Fruit fly (Drosophila melanogaster): ENCODE measurements around the gene Ude.

The Ude gene

DNA sequence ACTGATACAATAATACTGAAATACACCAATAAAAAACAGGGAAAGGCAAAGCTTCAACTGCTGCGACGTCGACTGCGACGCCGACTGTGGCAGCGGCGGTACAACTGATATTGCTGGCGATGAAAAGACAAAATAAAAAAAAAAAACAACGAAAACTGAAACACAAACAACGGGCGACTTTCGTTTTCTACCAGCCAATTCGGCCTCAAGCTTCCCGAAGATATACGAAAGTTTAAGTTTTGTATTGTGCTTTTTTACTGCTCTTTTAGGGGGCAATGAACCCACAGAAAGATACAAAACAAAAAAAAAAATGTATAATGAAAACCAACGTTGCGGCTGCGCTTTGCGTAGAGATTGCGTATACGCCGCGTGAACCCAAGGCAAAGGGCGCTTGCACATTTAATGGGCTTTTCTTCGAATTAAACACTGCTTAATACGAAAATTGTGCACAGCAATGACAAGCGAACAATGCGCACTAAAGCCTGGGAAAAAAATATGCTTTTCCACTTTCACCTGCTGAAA lies 21.2 kb downstream of the Ude start:
- TF ChIP-seq Sin3A (optimal IDR thresholded peaks at IDR 0.05) = no peak

DNA sequence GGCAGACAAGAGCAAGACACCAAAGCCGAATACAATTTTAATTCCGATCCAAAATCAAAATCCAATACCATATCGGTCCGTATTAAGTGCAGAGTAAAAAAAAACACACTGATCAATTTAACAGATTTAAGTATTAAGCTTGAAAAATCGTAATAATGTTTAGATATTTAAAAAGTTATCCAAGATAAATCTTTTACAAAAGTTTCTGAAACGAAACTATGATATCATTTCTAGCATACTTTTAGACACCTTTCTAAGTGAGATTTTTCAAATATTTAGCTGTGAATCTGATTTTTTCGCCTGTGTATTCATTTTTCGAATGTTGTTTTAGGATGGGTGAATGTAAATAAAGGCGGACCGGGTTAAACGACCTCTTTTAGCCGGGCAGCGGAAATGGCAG lies 22.4 kb downstream of the Ude start:
- no peak for TF ChIP-seq psq (optimal IDR thresholded peaks at IDR 0.05)

- no peak for TF ChIP-seq ttk (optimal IDR thresholded peaks at IDR 0.05)
- no peak for TF ChIP-seq insv (optimal IDR thresholded peaks at IDR 0.05)
- TF ChIP-seq Myc (optimal IDR thresholded peaks at IDR 0.05) = no peak
- TF ChIP-seq psq (optimal IDR thresholded peaks at IDR 0.05) = no peak
- TF ChIP-seq h (optimal IDR thresholded peaks at IDR 0.05) = no peak
Measured at dm6 chr3R:24773422-24773821, 26.0 kb downstream of the Ude start.

dm6 chr3R:24773016-24773415 lies 26.5 kb downstream of the Ude start:
- TF ChIP-seq ttk (optimal IDR thresholded peaks at IDR 0.05) (no peak), h (optimal IDR thresholded peaks at IDR 0.05) (no peak), psq (optimal IDR thresholded peaks at IDR 0.05) (no peak), Sin3A (optimal IDR thresholded peaks at IDR 0.05) (no peak), insv (optimal IDR thresholded peaks at IDR 0.05) (no peak), Myc (optimal IDR thresholded peaks at IDR 0.05) (no peak)

- TF ChIP-seq h (optimal IDR thresholded peaks at IDR 0.05) (no peak), psq (optimal IDR thresholded peaks at IDR 0.05) (no peak), ttk (optimal IDR thresholded peaks at IDR 0.05) (no peak), Myc (optimal IDR thresholded peaks at IDR 0.05) (no peak), insv (optimal IDR thresholded peaks at IDR 0.05) (no peak), Sin3A (optimal IDR thresholded peaks at IDR 0.05) (no peak)
Measured at dm6 chr3R:24771273-24772231, 27.9 kb downstream of the Ude start, which contains the start of gene CG42331. TSS of gene CG42331 (plus strand) at chr3R:24772181.

DNA sequence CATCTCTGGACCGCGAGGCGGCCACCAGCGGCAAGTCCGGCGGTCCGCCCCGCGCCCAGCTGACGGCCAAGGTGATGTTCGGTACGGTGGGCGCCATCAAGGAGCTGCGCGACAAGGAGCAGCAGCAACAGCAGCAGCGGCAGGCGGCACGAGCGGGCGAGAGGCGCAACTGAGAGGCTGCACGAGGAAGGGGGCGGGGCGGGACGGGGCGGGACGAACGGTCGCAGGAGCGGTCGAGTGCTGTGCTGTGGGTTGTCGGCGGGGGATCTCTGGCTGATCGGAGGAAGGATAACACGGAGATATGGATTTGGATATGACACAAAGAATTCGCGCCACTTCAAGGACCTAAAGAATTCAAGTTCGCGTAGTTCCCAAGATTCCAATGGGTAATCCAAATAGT lies 29.9 kb downstream of the Ude start:
- TF ChIP-seq insv (optimal IDR thresholded peaks at IDR 0.05) (no peak), ttk (optimal IDR thresholded peaks at IDR 0.05) (peak; percentile 48)

dm6 chr3R:24768538-24769401 lies 30.7 kb downstream of the Ude start, which contains the start of gene CG13631:
TSS of gene CG13631 (plus strand) at chr3R:24769351.
- TF ChIP-seq psq (optimal IDR thresholded peaks at IDR 0.05) (no peak), Sin3A (optimal IDR thresholded peaks at IDR 0.05) (no peak), insv (optimal IDR thresholded peaks at IDR 0.05) (no peak), ttk (optimal IDR thresholded peaks at IDR 0.05) (no peak), Myc (optimal IDR thresholded peaks at IDR 0.05) (no peak), h (optimal IDR thresholded peaks at IDR 0.05) (no peak)

DNA sequence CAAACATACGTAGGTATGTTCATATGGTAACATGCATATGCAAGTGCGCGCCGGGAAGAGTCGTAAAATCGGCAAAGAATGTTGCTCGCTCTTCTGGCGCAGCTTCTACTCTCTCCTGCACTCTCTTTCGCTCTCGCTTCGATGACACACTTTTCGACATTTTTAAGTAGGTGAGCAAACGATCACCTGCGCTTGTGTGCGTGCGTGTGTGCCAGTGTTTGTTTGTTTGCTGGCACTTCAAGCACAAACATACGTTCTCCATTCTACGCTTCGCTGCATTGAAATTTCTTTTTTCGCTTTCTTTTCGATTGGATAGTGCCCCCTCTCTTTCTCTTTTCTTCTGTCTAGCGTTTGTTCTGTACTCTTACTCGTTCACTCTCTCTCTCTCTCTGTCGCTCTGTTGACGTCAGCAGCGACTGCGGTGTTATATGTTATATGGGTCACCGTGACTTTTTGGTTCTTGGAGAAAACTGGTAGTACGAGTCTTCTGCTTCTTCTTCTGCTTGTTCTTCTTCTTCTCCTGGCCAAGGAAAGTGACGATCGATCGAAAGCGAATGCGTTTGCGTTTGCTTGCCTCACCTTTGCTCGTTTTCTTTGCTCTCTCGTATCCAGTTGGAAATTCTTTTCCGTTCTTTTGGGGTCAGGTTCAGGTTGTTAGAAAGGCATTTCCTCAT lies 31.7 kb downstream of the Ude start:
- TF ChIP-seq h (optimal IDR thresholded peaks at IDR 0.05) (no peak), ttk (optimal IDR thresholded peaks at IDR 0.05) (no peak), Sin3A (optimal IDR thresholded peaks at IDR 0.05) (no peak), Myc (optimal IDR thresholded peaks at IDR 0.05) (no peak), insv (optimal IDR thresholded peaks at IDR 0.05) (no peak), psq (optimal IDR thresholded peaks at IDR 0.05) (no peak)

DNA sequence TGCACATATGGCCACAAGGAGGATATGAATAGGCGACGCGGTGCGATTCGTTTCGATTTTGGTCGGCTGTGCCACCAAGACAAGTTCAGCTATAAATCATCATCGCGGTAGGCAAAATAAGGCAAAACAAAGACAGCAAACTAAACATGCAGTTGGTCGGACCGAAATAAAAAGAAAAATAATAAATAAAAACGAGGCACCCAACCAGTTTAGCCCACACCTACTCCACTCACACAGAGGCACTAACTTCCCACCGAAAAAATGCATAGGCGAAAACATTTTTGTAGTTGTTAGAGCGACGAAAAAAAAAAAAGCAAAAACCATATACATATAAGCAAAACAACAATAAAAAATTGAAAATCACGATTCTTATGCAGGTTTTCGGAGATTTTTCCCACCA lies 32.8 kb downstream of the Ude start:
- TF ChIP-seq h (optimal IDR thresholded peaks at IDR 0.05) (no peak), Myc (optimal IDR thresholded peaks at IDR 0.05) (no peak), Sin3A (optimal IDR thresholded peaks at IDR 0.05) (no peak), psq (optimal IDR thresholded peaks at IDR 0.05) (no peak), ttk (optimal IDR thresholded peaks at IDR 0.05) (no peak), insv (optimal IDR thresholded peaks at IDR 0.05) (no peak)

DNA sequence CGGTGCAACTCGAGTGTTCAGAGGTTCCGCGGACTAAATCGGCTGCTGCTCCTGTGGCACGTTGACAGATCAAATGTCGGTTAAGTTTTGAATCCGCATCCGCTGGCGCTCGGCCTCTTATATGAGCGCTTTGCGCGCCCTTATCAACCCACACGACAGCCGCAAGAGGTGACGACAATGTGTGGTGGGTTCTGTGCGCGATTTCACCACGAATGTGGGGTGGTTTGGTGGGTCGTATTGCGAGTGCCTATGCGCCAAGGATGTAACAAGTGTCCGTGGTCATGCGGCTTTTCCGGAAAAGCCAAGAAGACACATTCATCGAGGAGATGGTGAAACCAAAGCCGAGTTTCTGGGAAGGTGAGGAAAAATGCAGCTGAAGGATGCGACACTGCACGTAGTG lies 34.5 kb downstream of the Ude start, which contains the start of gene AstA:
Gene AstA (minus strand): TSS at position 101 of the 400 bp plus-strand sequence.
- no peak for TF ChIP-seq Sin3A (optimal IDR thresholded peaks at IDR 0.05)
- TF ChIP-seq insv (optimal IDR thresholded peaks at IDR 0.05) = no peak
- no peak for TF ChIP-seq ttk (optimal IDR thresholded peaks at IDR 0.05)
- TF ChIP-seq Myc (optimal IDR thresholded peaks at IDR 0.05) = no peak
- no peak for TF ChIP-seq h (optimal IDR thresholded peaks at IDR 0.05)
- no peak for TF ChIP-seq psq (optimal IDR thresholded peaks at IDR 0.05)

- TF ChIP-seq insv (optimal IDR thresholded peaks at IDR 0.05) = no peak
- TF ChIP-seq h (optimal IDR thresholded peaks at IDR 0.05) = no peak
- no peak for TF ChIP-seq Myc (optimal IDR thresholded peaks at IDR 0.05)
- TF ChIP-seq ttk (optimal IDR thresholded peaks at IDR 0.05) = no peak
- TF ChIP-seq psq (optimal IDR thresholded peaks at IDR 0.05) = no peak
- TF ChIP-seq Sin3A (optimal IDR thresholded peaks at IDR 0.05) = no peak
Measured at dm6 chr3R:24753561-24754027, 45.9 kb downstream of the Ude start, which contains the start of gene asp. TSS of gene asp (plus strand) at chr3R:24753849.
